Worm (Caenorhabditis elegans) whole organism, young adult: Measurements from ENCODE around the gene str-225.

Source experiments
- C17E4.6 ChIP-seq: fragments of 200-800 bp; sonication (Bioruptor generic); IDR thresholded peaks from 2 replicates; pipeline ENCODE4 v1.3.6; 2022; ENCODE audit warnings: missing genetic modification reagents, missing genetic modification characterization, missing compliant biosample characterization
- ceh-100 ChIP-seq: fragments of 200-800 bp; sonication (Bioruptor generic); IDR thresholded peaks from 2 replicates; pipeline ENCODE4 v1.3.6; 2022; ENCODE audit warnings: missing genetic modification reagents, missing genetic modification characterization, missing compliant biosample characterization
- lin-54 ChIP-seq: fragments of 200-800 bp; sonication (Bioruptor generic); optimal IDR thresholded peaks from 2 replicates; lab custom pipeline; 2018; ENCODE audit warnings: mild to moderate bottlenecking, missing genetic modification characterization, missing compliant biosample characterization
- nhr-90 ChIP-seq: sonication (generic microtip); optimal IDR thresholded peaks from 2 replicates; lab custom pipeline; 2016; ENCODE audit warnings: missing genotype, mild to moderate bottlenecking, missing genetic modification characterization, missing compliant biosample characterization
- ztf-3 ChIP-seq: fragments of 200-800 bp; sonication (Bioruptor generic); optimal IDR thresholded peaks from 2 replicates; lab custom pipeline; 2018; ENCODE audit warnings: mild to moderate bottlenecking, missing genetic modification characterization, missing compliant biosample characterization

- no peak for TF ChIP-seq C17E4.6 (GFP tag; lab: Robert Waterston, UW)
- TF ChIP-seq ztf-3 (GFP tag; lab: Kevin White, UChicago), result no peak
- TF ChIP-seq nhr-90 (tag; lab: Kevin White, UChicago), result no peak
- TF ChIP-seq lin-54 (GFP tag; lab: Kevin White, UChicago), result no peak
- TF ChIP-seq ceh-100 (GFP tag; lab: Robert Waterston, UW), result no peak
Measured at ce11 chrV:3476228-3476627, 31.4 kb upstream of the str-225 start.
